Fruit fly (Drosophila melanogaster) whole organism, adult: ENCODE data around the gene Spase12.

Experiments used
- CG7045 ChIP-seq: fragments of 200-800 bp; sonication (Bioruptor generic); optimal IDR thresholded peaks from 2 replicates; lab custom pipeline; 2017; ENCODE audit warnings: missing biosample characterization, mild to moderate bottlenecking, missing genetic modification characterization
- Hr96 ChIP-seq: fragments of 200-800 bp; sonication (Bioruptor generic); optimal IDR thresholded peaks from 2 replicates; lab custom pipeline; 2016; ENCODE audit warnings: missing biosample characterization, missing genetic modification characterization
- cic ChIP-seq: fragments of 200-800 bp; sonication (Bioruptor generic); optimal IDR thresholded peaks from 2 replicates; lab custom pipeline; 2017; ENCODE audit warnings: missing biosample characterization, mild to moderate bottlenecking, missing genetic modification characterization, moderate library complexity
- pad ChIP-seq: fragments of 200-800 bp; sonication (Bioruptor generic); optimal IDR thresholded peaks from 3 replicates; lab custom pipeline; 2017; ENCODE audit warnings: missing biosample characterization, missing genetic modification characterization, mild to moderate bottlenecking, moderate library complexity, missing genetic modification reagents

DNA sequence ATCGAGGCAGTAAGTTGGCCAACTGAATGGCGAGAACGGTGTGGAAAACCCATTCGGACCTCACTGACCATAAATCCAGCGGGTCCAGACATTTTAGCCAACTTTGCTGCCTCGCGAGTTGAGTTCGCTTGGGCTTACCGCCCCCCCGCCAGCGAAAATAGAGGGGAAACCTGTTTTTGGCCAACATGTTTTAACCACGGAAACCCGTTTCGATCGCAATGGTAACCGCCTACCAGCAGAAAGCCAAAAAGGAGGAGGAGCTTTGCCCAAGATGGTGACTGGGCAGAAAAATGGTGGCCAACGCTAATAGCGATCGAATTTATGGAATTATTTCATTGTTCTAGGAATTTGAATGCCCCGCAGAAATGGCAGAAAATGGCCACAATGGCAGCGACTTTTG lies 35.6 kb upstream of the Spase12 start:
- TF ChIP-seq Hr96 (GFP tag; lab: Kevin White, UChicago) = no peak
- no peak for TF ChIP-seq CG7045 (GFP tag; lab: Kevin White, UChicago)
- no peak for TF ChIP-seq pad
- TF ChIP-seq cic (GFP tag; lab: Kevin White, UChicago) = no peak
